Fruit fly (Drosophila melanogaster) whole organism, wandering third instar larva: Measurements from ENCODE around the gene raskol.

Experiments used
- Abd-B ChIP-seq: fragments of >200 bp; optimal IDR thresholded peaks from 2 replicates; lab custom pipeline; 2017; ENCODE audit warnings: missing biosample characterization, missing genetic modification characterization
- CG32264 ChIP-seq: fragments of 200-800 bp; sonication (Bioruptor generic); optimal IDR thresholded peaks from 2 replicates; lab custom pipeline; 2016; ENCODE audit warnings: missing biosample characterization, missing genetic modification characterization
- CG9705 ChIP-seq: fragments of 200-800 bp; sonication (Bioruptor generic); optimal IDR thresholded peaks from 2 replicates; lab custom pipeline; 2018; ENCODE audit warnings: missing biosample characterization, mild to moderate bottlenecking, missing genetic modification characterization
- CrebA ChIP-seq: fragments of 200-800 bp; sonication (Bioruptor generic); optimal IDR thresholded peaks from 2 replicates; lab custom pipeline; 2016; ENCODE audit warnings: missing biosample characterization, mild to moderate bottlenecking, missing genetic modification characterization, borderline replicate concordance
- Dfd ChIP-seq: fragments of >200 bp; optimal IDR thresholded peaks from 2 replicates; lab custom pipeline; 2017; ENCODE audit warnings: missing biosample characterization, missing genetic modification characterization
- Dif ChIP-seq: fragments of 200-275, 200-300 bp; sonication (Bioruptor generic); optimal IDR thresholded peaks from 2 replicates; lab custom pipeline; 2018; ENCODE audit warnings: missing biosample characterization, missing genetic modification characterization; ENCODE audit not compliant: partially characterized antibody
- GATAd ChIP-seq: sonication (Bioruptor generic); optimal IDR thresholded peaks from 2 replicates; lab custom pipeline; 2016; ENCODE audit warnings: missing biosample characterization, missing genetic modification characterization
- HLH106 ChIP-seq: fragments of 200-800 bp; optimal IDR thresholded peaks from 3 replicates; lab custom pipeline; 2019; ENCODE audit warnings: missing biosample characterization, mild to moderate bottlenecking, missing genetic modification characterization, moderate library complexity
- Hnf4 ChIP-seq: fragments of 200-800 bp; sonication (Bioruptor generic); optimal IDR thresholded peaks from 2 replicates; lab custom pipeline; 2016; ENCODE audit warnings: missing biosample characterization, mild to moderate bottlenecking, missing genetic modification characterization
- Hr78 ChIP-seq: fragments of >200 bp; optimal IDR thresholded peaks from 2 replicates; lab custom pipeline; 2017; ENCODE audit warnings: missing biosample characterization, missing genetic modification characterization
- Hr83 ChIP-seq: fragments of 200-300 bp; sonication (Bioruptor generic); optimal IDR thresholded peaks from 2 replicates; lab custom pipeline; 2016; ENCODE audit warnings: missing biosample characterization, mild to moderate bottlenecking, missing genetic modification characterization, moderate library complexity; ENCODE audit not compliant: poor library complexity, severe bottlenecking
- Jra ChIP-seq: sonication (Bioruptor generic); optimal IDR thresholded peaks from 2 replicates; lab custom pipeline; 2016; ENCODE audit warnings: missing biosample characterization, missing genetic modification characterization
- Mio ChIP-seq: sonication (Bioruptor generic); optimal IDR thresholded peaks from 2 replicates; lab custom pipeline; 2016; ENCODE audit warnings: missing biosample characterization, missing genetic modification characterization
- Myc ChIP-seq: fragments of >200 bp; optimal IDR thresholded peaks from 2 replicates; lab custom pipeline; 2017
- N ChIP-seq: fragments of >200 bp; optimal IDR thresholded peaks from 2 replicates; lab custom pipeline; 2018; ENCODE audit warnings: missing biosample characterization, missing external identifiers, missing genetic modification characterization
- OdsH ChIP-seq: fragments of 200-800 bp; sonication (Bioruptor generic); optimal IDR thresholded peaks from 2 replicates; lab custom pipeline; 2016; ENCODE audit warnings: missing biosample characterization, mild to moderate bottlenecking, missing genetic modification characterization
- Rel ChIP-seq, 2 experiments: fragments of 200-800 bp; sonication (Bioruptor generic) in 1 of 2; optimal IDR thresholded peaks; 2 replicates in 1 of 2; 3 replicates in 1 of 2; lab custom pipeline; 2016 to 2019; ENCODE audit warnings: mild to moderate bottlenecking in 2 of 2, missing biosample characterization in 2 of 2, missing genetic modification characterization in 2 of 2, moderate library complexity in 1 of 2
- Sp1 ChIP-seq: fragments of 200-800 bp; sonication (Bioruptor generic); optimal IDR thresholded peaks from 3 replicates; lab custom pipeline; 2019; ENCODE audit warnings: missing biosample characterization, mild to moderate bottlenecking, missing genetic modification characterization, moderate library complexity
- Vsx2 ChIP-seq: fragments of 200-300, 225-300 bp; sonication (Bioruptor generic); optimal IDR thresholded peaks from 2 replicates; lab custom pipeline; 2018; ENCODE audit warnings: missing biosample characterization, missing genetic modification characterization; ENCODE audit not compliant: partially characterized antibody
- br ChIP-seq: fragments of 200-800 bp; sonication (Bioruptor generic); optimal IDR thresholded peaks from 2 replicates; lab custom pipeline; 2016; ENCODE audit warnings: missing biosample characterization, missing genetic modification characterization
- brk ChIP-seq: fragments of 200-800 bp; sonication (Bioruptor generic); optimal IDR thresholded peaks from 2 replicates; lab custom pipeline; 2016; ENCODE audit warnings: missing biosample characterization, mild to moderate bottlenecking, missing genetic modification characterization
- dl ChIP-seq, 2 experiments: fragments of 175-275, 200-275 bp in 1 of 2; fragments of 200-275 bp in 1 of 2; sonication (Bioruptor generic); optimal IDR thresholded peaks; lab custom pipeline; 2018; ENCODE audit warnings: mild to moderate bottlenecking in 2 of 2, missing biosample characterization in 2 of 2, missing genetic modification characterization in 2 of 2, moderate library complexity in 2 of 2; ENCODE audit not compliant: partially characterized antibody in 2 of 2, insufficient read depth in 1 of 2
- dmrt93B ChIP-seq: fragments of 200-800 bp; sonication (Bioruptor generic); optimal IDR thresholded peaks from 2 replicates; lab custom pipeline; 2018; ENCODE audit warnings: missing biosample characterization, mild to moderate bottlenecking, missing genetic modification characterization
- dsf ChIP-seq: sonication (Bioruptor generic); optimal IDR thresholded peaks from 2 replicates; lab custom pipeline; 2016; ENCODE audit warnings: missing biosample characterization, missing genetic modification characterization, borderline replicate concordance
- ey ChIP-seq: fragments of 200-800 bp; sonication (Bioruptor generic); optimal IDR thresholded peaks from 2 replicates; lab custom pipeline; 2016; ENCODE audit warnings: missing biosample characterization, missing genetic modification characterization
- foxo ChIP-seq, 2 experiments: fragments of 200-800 bp; sonication (Bioruptor generic); optimal IDR thresholded peaks; 2 replicates in 1 of 2; 3 replicates in 1 of 2; lab custom pipeline; 2016 to 2017; ENCODE audit warnings: missing biosample characterization in 2 of 2, missing genetic modification characterization in 2 of 2
- fru ChIP-seq: fragments of 200-800 bp; sonication (Bioruptor generic); optimal IDR thresholded peaks from 3 replicates; lab custom pipeline; 2016; ENCODE audit warnings: missing biosample characterization, mild to moderate bottlenecking, missing genetic modification characterization
- h ChIP-seq: fragments of 200-800 bp; sonication (Bioruptor generic); optimal IDR thresholded peaks from 3 replicates; lab custom pipeline; 2016; ENCODE audit warnings: missing biosample characterization, mild to moderate bottlenecking, missing genetic modification characterization
- jim ChIP-seq: fragments of 175-275, 200-325 bp; sonication (Bioruptor generic); optimal IDR thresholded peaks from 2 replicates; lab custom pipeline; 2016; ENCODE audit warnings: missing biosample characterization, mild to moderate bottlenecking, missing genetic modification characterization
- lola ChIP-seq: fragments of >200 bp; optimal IDR thresholded peaks from 2 replicates; lab custom pipeline; 2017; ENCODE audit warnings: missing biosample characterization, missing genetic modification characterization
- pan ChIP-seq: fragments of >200 bp; optimal IDR thresholded peaks from 2 replicates; lab custom pipeline; 2017
- psq ChIP-seq: fragments of 200-800 bp; sonication (Bioruptor generic); optimal IDR thresholded peaks from 3 replicates; lab custom pipeline; 2017; ENCODE audit warnings: missing biosample characterization, mild to moderate bottlenecking, missing genetic modification characterization, moderate library complexity
- rgr ChIP-seq: fragments of 200-800 bp; sonication (Bioruptor generic); optimal IDR thresholded peaks from 3 replicates; lab custom pipeline; 2016; ENCODE audit warnings: missing biosample characterization, mild to moderate bottlenecking, missing genetic modification characterization
- sage ChIP-seq: fragments of 200-800 bp; sonication (Bioruptor generic); optimal IDR thresholded peaks from 2 replicates; lab custom pipeline; 2016; ENCODE audit warnings: missing biosample characterization, mild to moderate bottlenecking, missing genetic modification characterization
- sv ChIP-seq: fragments of 200-800 bp; sonication (Bioruptor generic); optimal IDR thresholded peaks from 3 replicates; lab custom pipeline; 2016; ENCODE audit warnings: missing biosample characterization, missing genetic modification characterization
- tai ChIP-seq: sonication (Bioruptor generic); optimal IDR thresholded peaks from 2 replicates; lab custom pipeline; 2016; ENCODE audit warnings: missing biosample characterization, missing genetic modification characterization
- usp ChIP-seq: fragments of >200 bp; optimal IDR thresholded peaks from 2 replicates; lab custom pipeline; 2017; ENCODE audit warnings: missing biosample characterization, missing genetic modification characterization
- woc ChIP-seq: sonication (Bioruptor generic); optimal IDR thresholded peaks from 2 replicates; lab custom pipeline; 2016; ENCODE audit warnings: missing biosample characterization, mild to moderate bottlenecking, missing genetic modification characterization

The raskol gene

dm6 chrX:17698864-17699504 is 11.0 kb upstream of the raskol start:
- TF ChIP-seq OdsH (peak; percentile 81), N (GFP tag; lab: Kevin White, UChicago) (no peak), Abd-B (no peak), rgr (GFP tag; lab: Kevin White, UChicago) (peak; percentile 81), Dif (GFP tag; lab: Kevin White, UChicago) (no peak), sage (GFP tag; lab: Kevin White, UChicago) (peak; percentile 41), woc (GFP tag; lab: Kevin White, UChicago) (peak; percentile 95), Hnf4 (GFP tag; lab: Kevin White, UChicago) (peak; percentile 83), psq (GFP tag; lab: Kevin White, UChicago) (peak; percentile 79), Hr78 (no peak), dl (GFP tag; optimal IDR thresholded peaks at IDR 0.05; lab: Kevin White, UChicago; ENCODE audit: insufficient read depth in 1 of 2, partially characterized antibody in 2 of 2) (no peak), Myc (lab: Kevin White, UChicago) (no peak), tai (GFP tag; lab: Kevin White, UChicago) (peak; percentile 40), br (GFP tag; lab: Kevin White, UChicago) (peak; percentile 89), fru (GFP tag; lab: Kevin White, UChicago) (peak; percentile 91), Rel (GFP tag; optimal IDR thresholded peaks at IDR 0.05; lab: Kevin White, UChicago) (no peak), Rel (tag; optimal IDR thresholded peaks at IDR 0.05; lab: Kevin White, UChicago) (peak; percentile 35), Vsx2 (GFP tag; lab: Kevin White, UChicago) (no peak), Jra (GFP tag; lab: Kevin White, UChicago) (peak; percentile 78), usp (GFP tag; lab: Kevin White, UChicago) (no peak), Sp1 (peak; percentile 92), sv (GFP tag; lab: Kevin White, UChicago) (peak; percentile 84), lola (GFP tag; lab: Kevin White, UChicago) (no peak), dmrt93B (GFP tag; lab: Kevin White, UChicago) (peak; percentile 86), dsf (GFP tag; lab: Kevin White, UChicago) (peak; percentile 38), jim (GFP tag; lab: Kevin White, UChicago) (no peak), h (GFP tag; lab: Kevin White, UChicago) (peak; percentile 88), GATAd (GFP tag; lab: Kevin White, UChicago) (no peak), CG9705 (GFP tag; lab: Kevin White, UChicago) (peak; percentile 81), brk (GFP tag; lab: Kevin White, UChicago) (peak; percentile 42), Dfd (no peak), CrebA (GFP tag; lab: Kevin White, UChicago) (no peak), Hr83 (GFP tag; lab: Kevin White, UChicago) (no peak), CG32264 (GFP tag; lab: Kevin White, UChicago) (peak; percentile 73), HLH106 (peak; percentile 90), ey (GFP tag; lab: Kevin White, UChicago) (peak; percentile 83), Mio (GFP tag; lab: Kevin White, UChicago) (no peak), pan (lab: Kevin White, UChicago) (no peak), foxo (GFP tag; optimal IDR thresholded peaks at IDR 0.05; lab: Kevin White, UChicago) (peak in 1 of 2 experiments; percentile 88)
